Worm (Caenorhabditis elegans): ENCODE data around the gene C05B5.1.

Gene C05B5.1

ce11 chrIII:10030549-10030948, 42.3 kb upstream of the C05B5.1 start, which contains the start of gene M04D8.4:
M04D8.4 (minus strand) TSS chrIII:10030649.
- TF ChIP-seq sem-2 (GFP tag; optimal IDR thresholded peaks at IDR 0.05) = no peak

- TF ChIP-seq lsy-2 (tag; optimal IDR thresholded peaks at IDR 0.05) (no peak), ztf-11 (tag; optimal IDR thresholded peaks at IDR 0.05) (no peak), unc-39 (tag; optimal IDR thresholded peaks at IDR 0.05) (no peak), tbx-8 (GFP tag; optimal IDR thresholded peaks at IDR 0.05) (no peak), ham-2 (GFP tag; optimal IDR thresholded peaks at IDR 0.05) (no peak), mls-2 (tag; optimal IDR thresholded peaks at IDR 0.05) (no peak), lin-32 (GFP tag; optimal IDR thresholded peaks at IDR 0.05) (no peak), ces-1 (GFP tag; optimal IDR thresholded peaks at IDR 0.05) (no peak), cnd-1 (tag; optimal IDR thresholded peaks at IDR 0.05) (no peak), nhr-237 (tag; optimal IDR thresholded peaks at IDR 0.05) (no peak), lin-13 (tag; optimal IDR thresholded peaks at IDR 0.05) (no peak)
These were observed 39.7 kb upstream of the C05B5.1 start, which contains the start of gene ins-23 for ce11 chrIII:10027947-10028346. ins-23 (plus strand) TSS chrIII:10028247.

DNA sequence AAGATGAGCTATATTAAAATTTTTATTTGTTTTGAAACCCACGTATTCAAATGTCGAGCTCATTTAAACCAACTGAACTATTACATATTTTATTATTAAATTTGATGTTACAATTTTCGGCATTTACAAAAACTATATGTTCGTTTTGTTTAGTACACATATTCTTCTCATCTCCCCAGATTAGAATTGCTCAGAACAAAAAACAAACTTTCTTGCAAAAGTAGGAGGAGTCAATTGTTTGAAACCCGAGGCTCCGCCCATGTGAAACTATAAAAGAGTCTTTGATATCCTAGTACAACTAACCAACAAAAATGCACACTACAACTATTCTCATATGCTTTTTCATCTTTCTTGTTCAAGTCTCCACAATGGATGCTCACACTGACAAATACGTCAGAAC, 37.7 kb upstream of the C05B5.1 start, which contains the start of gene ins-22:
Gene ins-22, plus strand, starts transcription at position 301 of the 400 bp plus-strand sequence.
- TF ChIP-seq elt-3 (tag; optimal IDR thresholded peaks at IDR 0.05) = no peak
- no peak for TF ChIP-seq mab-5 (tag; optimal IDR thresholded peaks at IDR 0.05)
- no peak for TF ChIP-seq flh-1 (GFP tag; optimal IDR thresholded peaks at IDR 0.05)
- TF ChIP-seq ceh-43 (GFP tag; optimal IDR thresholded peaks at IDR 0.05) = no peak
- no peak for TF ChIP-seq nhr-76 (tag; optimal IDR thresholded peaks at IDR 0.05)
- TF ChIP-seq unc-120 (tag; optimal IDR thresholded peaks at IDR 0.05; ENCODE audit: poor library complexity, severe bottlenecking) = no peak
- no peak for TF ChIP-seq lin-13 (tag; optimal IDR thresholded peaks at IDR 0.05)
- TF ChIP-seq mep-1 (tag; optimal IDR thresholded peaks at IDR 0.05) = no peak
- no peak for TF ChIP-seq ham-2 (GFP tag; optimal IDR thresholded peaks at IDR 0.05)
- no peak for TF ChIP-seq ceh-83 (GFP tag; optimal IDR thresholded peaks at IDR 0.05)
- TF ChIP-seq unc-62 (GFP tag; optimal IDR thresholded peaks at IDR 0.05) = no peak
- TF ChIP-seq sem-2 (GFP tag; optimal IDR thresholded peaks at IDR 0.05) = no peak

ce11 chrIII:10023452-10023851, 35.2 kb upstream of the C05B5.1 start, which contains the start of gene ins-21:
ins-21 (plus strand) TSS chrIII:10023752.
- no peak for TF ChIP-seq lin-13 (tag; optimal IDR thresholded peaks at IDR 0.05)
- no peak for TF ChIP-seq ceh-39 (tag; optimal IDR thresholded peaks at IDR 0.05)
- TF ChIP-seq pha-4 (tag; optimal IDR thresholded peaks at IDR 0.05) = no peak
- TF ChIP-seq zip-8 (tag; optimal IDR thresholded peaks at IDR 0.05) = no peak
- TF ChIP-seq blmp-1 (tag; optimal IDR thresholded peaks at IDR 0.05) = no peak
- no peak for TF ChIP-seq nhr-237 (tag; optimal IDR thresholded peaks at IDR 0.05)
- TF ChIP-seq tbx-8 (GFP tag; optimal IDR thresholded peaks at IDR 0.05) = no peak
- no peak for TF ChIP-seq mep-1 (tag; optimal IDR thresholded peaks at IDR 0.05)
- no peak for TF ChIP-seq sptf-1 (tag; optimal IDR thresholded peaks at IDR 0.05)
- TF ChIP-seq nhr-28 (tag; optimal IDR thresholded peaks at IDR 0.05) = no peak
- TF ChIP-seq lin-32 (GFP tag; optimal IDR thresholded peaks at IDR 0.05) = no peak
- no peak for TF ChIP-seq mab-5 (tag; optimal IDR thresholded peaks at IDR 0.05)
- TF ChIP-seq unc-62 (GFP tag; optimal IDR thresholded peaks at IDR 0.05) = no peak
- TF ChIP-seq unc-120 (tag; optimal IDR thresholded peaks at IDR 0.05; ENCODE audit: poor library complexity, severe bottlenecking) = no peak

DNA sequence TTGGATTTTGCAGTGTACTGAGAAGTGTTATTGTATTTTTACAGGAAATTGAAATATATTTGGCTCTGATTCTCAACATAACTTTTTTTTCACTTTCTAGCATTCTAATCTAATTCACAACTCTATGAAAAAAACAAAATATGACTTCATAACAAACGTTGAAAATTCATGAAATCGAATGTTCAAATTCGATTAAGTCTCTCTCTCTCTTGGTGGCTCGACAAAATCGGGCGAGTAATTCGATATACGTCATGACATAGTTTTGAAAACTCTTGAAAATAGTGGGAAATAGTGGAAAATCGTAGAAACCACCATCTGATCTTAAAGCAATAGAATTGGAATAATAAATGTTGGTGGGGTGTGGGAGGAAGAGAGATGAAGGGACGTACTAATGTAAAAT, 29.8 kb upstream of the C05B5.1 start:
- TF ChIP-seq lsy-2 (tag; optimal IDR thresholded peaks at IDR 0.05) (no peak), sptf-1 (tag; optimal IDR thresholded peaks at IDR 0.05) (no peak), snpc-4 (tag; optimal IDR thresholded peaks at IDR 0.05) (no peak), ces-1 (GFP tag; optimal IDR thresholded peaks at IDR 0.05) (peak; percentile 95), elt-3 (tag; optimal IDR thresholded peaks at IDR 0.05) (no peak), lin-32 (GFP tag; optimal IDR thresholded peaks at IDR 0.05) (no peak)

DNA sequence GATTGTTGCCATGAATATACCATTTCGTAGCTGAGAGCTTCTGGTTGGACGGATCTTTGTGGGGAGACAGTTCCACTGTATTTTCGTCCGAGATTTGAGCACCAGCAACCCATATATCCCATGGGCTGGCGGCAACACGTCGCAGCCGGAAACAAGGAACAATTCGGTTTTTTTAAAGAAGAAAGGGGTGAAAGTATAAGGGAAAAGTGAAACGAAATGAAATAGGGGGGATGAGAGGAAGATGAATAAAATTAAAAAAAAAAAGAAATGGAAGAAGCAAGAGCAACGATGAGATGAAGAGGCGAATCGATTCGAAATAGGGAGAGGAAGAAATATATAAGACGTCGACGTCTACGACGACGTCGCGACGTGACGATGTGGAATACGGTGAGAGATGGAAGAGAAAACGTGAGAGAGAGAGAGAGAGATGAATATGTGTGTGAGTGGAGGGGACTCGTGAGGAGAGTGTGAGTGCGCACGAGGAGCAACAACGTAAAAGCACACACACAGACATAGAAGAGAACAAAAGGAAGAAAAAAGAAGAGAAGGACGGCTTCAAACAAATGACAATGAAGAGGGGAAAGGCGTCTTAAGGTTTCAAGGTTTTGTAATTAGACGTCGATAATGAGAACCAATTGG, 28.3 kb upstream of the C05B5.1 start, which contains the start of gene rgs-1:
Gene rgs-1, minus strand, starts transcription at position 146 of the 639 bp plus-strand sequence.
- TF ChIP-seq nhr-76 (tag; optimal IDR thresholded peaks at IDR 0.05) (no peak), M03D4.4 (tag; optimal IDR thresholded peaks at IDR 0.05) (no peak), nhr-237 (tag; optimal IDR thresholded peaks at IDR 0.05) (no peak), ceh-39 (tag; optimal IDR thresholded peaks at IDR 0.05) (no peak), elt-3 (tag; optimal IDR thresholded peaks at IDR 0.05) (no peak), sptf-1 (tag; optimal IDR thresholded peaks at IDR 0.05) (peak; percentile 38), cnd-1 (tag; optimal IDR thresholded peaks at IDR 0.05) (no peak), lsy-2 (tag; optimal IDR thresholded peaks at IDR 0.05) (peak; percentile 1), ceh-43 (GFP tag; optimal IDR thresholded peaks at IDR 0.05) (no peak), ces-1 (GFP tag; optimal IDR thresholded peaks at IDR 0.05) (peak; percentile 59), bed-3 (GFP tag; optimal IDR thresholded peaks at IDR 0.05) (no peak), mep-1 (tag; optimal IDR thresholded peaks at IDR 0.05) (peak; percentile 35), unc-62 (GFP tag; optimal IDR thresholded peaks at IDR 0.05) (peak; percentile 25), blmp-1 (tag; optimal IDR thresholded peaks at IDR 0.05) (no peak), pha-4 (tag; optimal IDR thresholded peaks at IDR 0.05) (no peak)

Measured in whole organism, mixed stage, embryonic.